Fruit fly (Drosophila melanogaster) Kc167 (cell line): ENCODE measurements around the gene eIF5B.

Source experiments
- Myc ChIP-seq: fragments of >200 bp; optimal IDR thresholded peaks from 2 replicates; lab custom pipeline; 2017; ENCODE audit warnings: missing external identifiers
- Sin3A ChIP-seq: fragments of >200 bp; optimal IDR thresholded peaks from 2 replicates; lab custom pipeline; 2018; ENCODE audit warnings: missing external identifiers
- h ChIP-seq: fragments of >200 bp; optimal IDR thresholded peaks from 3 replicates; lab custom pipeline; 2018; ENCODE audit warnings: missing external identifiers
- psq ChIP-seq: fragments of >200 bp; optimal IDR thresholded peaks from 2 replicates; lab custom pipeline; 2017; ENCODE audit warnings: missing external identifiers

DNA sequence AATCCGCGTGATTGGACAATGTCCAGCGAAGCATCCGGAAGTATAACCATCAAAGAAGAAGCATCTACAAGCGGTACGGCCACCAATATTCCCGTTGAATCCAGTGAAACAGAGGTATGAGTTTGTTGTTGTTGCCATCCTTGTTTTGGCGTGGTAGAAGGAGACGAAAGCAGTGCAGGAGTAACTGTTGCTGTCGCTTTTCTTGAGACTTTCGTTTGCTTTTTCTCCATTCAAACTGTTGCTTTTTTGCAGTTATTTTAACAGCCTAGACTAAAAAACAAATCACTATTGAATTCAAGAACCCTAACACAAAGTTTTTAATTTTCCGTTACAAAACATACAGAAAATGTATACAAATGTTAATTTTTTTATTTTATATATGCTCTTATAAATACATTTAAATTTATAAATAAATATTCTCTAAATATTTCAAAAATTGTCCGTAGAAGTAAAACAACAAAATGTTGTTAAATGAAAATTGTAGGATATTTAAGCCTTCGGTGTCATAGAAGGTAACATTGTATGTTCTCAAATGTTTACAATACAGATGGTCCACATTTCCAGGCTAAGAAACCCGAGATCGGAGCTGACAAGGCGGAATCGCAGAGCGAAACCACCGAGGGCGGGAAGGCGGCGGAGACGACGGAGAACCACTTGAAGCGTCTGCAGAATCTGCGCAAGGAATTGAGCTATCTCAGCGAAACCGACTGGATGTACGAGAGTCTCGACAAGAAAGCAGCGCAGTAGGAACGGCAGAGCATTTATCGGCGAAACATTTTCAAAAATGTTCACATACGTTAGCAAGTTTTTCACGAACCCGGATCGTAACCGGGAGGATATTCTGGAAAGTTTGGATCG lies 1.0 kb upstream of the eIF5B start:
- TF ChIP-seq psq (lab: Kevin White, UChicago) (no peak), h (no peak), Sin3A (lab: Kevin White, UChicago) (no peak), Myc (lab: Kevin White, UChicago) (no peak)
